Worm (Caenorhabditis elegans): ENCODE data around the gene Y48G9A.6.

The Y48G9A.6 gene

DNA sequence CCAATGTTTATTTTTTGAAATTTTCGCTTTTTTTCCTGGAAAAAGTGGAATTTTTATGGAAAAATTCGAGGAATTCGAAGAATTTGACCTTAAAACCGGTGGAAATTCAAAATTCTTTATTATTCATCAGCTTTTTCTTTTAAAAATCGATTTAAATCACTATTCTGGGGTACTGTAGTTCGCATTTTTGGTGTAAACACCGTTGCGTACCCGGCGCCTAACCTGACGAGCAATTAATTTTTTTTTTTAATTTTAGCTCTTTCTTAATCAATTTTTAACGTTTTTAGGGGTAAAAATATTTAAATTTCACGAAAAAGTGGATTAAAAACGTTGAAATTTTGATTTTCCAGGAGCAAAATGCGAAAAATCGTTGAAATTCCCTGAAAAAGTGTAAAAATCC is 16.3 kb downstream of the Y48G9A.6 start:
- no peak for TF ChIP-seq snpc-4 (tag; optimal IDR thresholded peaks at IDR 0.05)
- TF ChIP-seq nhr-77 (tag; optimal IDR thresholded peaks at IDR 0.05): no peak
- no peak for TF ChIP-seq nhr-25 (tag; optimal IDR thresholded peaks at IDR 0.05)
- TF ChIP-seq hmg-11 (tag; optimal IDR thresholded peaks at IDR 0.05): no peak
- no peak for TF ChIP-seq mml-1 (tag; optimal IDR thresholded peaks at IDR 0.05)
- TF ChIP-seq fkh-10 (GFP tag; optimal IDR thresholded peaks at IDR 0.05): no peak
- TF ChIP-seq eor-1 (tag; optimal IDR thresholded peaks at IDR 0.05): no peak
- TF ChIP-seq nhr-23 (tag; optimal IDR thresholded peaks at IDR 0.05): no peak
- TF ChIP-seq ztf-11 (tag; optimal IDR thresholded peaks at IDR 0.05): no peak
- TF ChIP-seq nhr-237 (tag; optimal IDR thresholded peaks at IDR 0.05): no peak
- no peak for TF ChIP-seq elt-2 (tag; optimal IDR thresholded peaks at IDR 0.05)
- TF ChIP-seq unc-62 (GFP tag; optimal IDR thresholded peaks at IDR 0.05): no peak
- TF ChIP-seq daf-12 (tag; optimal IDR thresholded peaks at IDR 0.05): no peak
- no peak for TF ChIP-seq nhr-67 (tag; optimal IDR thresholded peaks at IDR 0.05)

DNA sequence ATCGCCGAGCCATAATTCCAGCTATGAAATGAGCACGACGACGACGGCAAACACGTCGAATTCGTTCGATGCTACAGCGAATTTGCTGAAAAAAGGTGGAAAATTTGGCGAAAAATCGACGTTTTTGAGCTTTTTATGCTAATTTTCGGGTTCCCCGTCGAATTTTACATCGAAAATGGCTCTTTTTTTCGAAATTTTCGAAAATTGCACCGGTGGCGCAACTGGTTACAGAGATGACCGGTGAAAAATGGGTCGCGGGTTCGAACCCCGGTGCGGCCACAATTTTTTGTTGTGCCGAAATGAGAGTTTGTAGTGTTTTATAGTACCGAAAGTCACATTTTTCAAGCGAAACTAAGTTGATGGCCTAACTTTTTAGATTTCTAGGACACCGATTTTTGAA is 19.8 kb downstream of the Y48G9A.6 start:
- TF ChIP-seq ZK546.5 (tag; optimal IDR thresholded peaks at IDR 0.05) (no peak), nhr-25 (tag; optimal IDR thresholded peaks at IDR 0.05) (no peak), ceh-9 (tag; optimal IDR thresholded peaks at IDR 0.05) (no peak), nhr-12 (tag; optimal IDR thresholded peaks at IDR 0.05) (no peak), eor-1 (tag; optimal IDR thresholded peaks at IDR 0.05) (no peak), ceh-82 (tag; optimal IDR thresholded peaks at IDR 0.05) (no peak), ceh-16 (tag; optimal IDR thresholded peaks at IDR 0.05) (no peak), ama-1 (optimal IDR thresholded peaks at IDR 0.05) (no peak), R02D3.7 (tag; optimal IDR thresholded peaks at IDR 0.05) (no peak), fkh-2 (tag; optimal IDR thresholded peaks at IDR 0.05) (no peak), nhr-77 (tag; optimal IDR thresholded peaks at IDR 0.05) (no peak)

DNA sequence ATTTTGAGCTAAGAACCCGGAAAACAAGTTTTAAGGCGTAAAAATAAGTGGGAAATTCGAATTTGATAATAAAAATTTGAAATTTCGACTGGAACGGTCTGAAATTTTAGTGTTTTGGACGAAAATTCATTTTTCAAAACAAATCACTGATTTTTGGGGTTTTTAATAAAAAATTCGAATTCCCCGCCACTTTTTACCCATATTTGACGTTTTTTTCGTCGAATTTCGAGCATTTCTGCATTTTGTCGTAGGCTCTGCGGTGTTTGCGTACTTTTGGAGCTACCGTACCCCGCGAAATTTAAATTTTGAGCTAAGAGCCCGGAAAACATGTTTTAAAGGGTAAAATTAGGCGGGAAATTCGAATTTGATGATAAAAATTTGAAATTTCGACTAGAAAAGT is 32.9 kb downstream of the Y48G9A.6 start:
- TF ChIP-seq nhr-11 (tag; optimal IDR thresholded peaks at IDR 0.05): no peak
- no peak for TF ChIP-seq sea-2 (GFP tag; optimal IDR thresholded peaks at IDR 0.05)
- no peak for TF ChIP-seq ztf-4 (tag; optimal IDR thresholded peaks at IDR 0.05)
- TF ChIP-seq lin-15B (tag; optimal IDR thresholded peaks at IDR 0.05): no peak
- TF ChIP-seq jun-1 (tag; optimal IDR thresholded peaks at IDR 0.05): no peak
- TF ChIP-seq nhr-237 (tag; optimal IDR thresholded peaks at IDR 0.05): no peak
- no peak for TF ChIP-seq nhr-67 (tag; optimal IDR thresholded peaks at IDR 0.05)
- no peak for TF ChIP-seq egl-5 (tag; optimal IDR thresholded peaks at IDR 0.05)
- no peak for TF ChIP-seq nhr-25 (tag; optimal IDR thresholded peaks at IDR 0.05)
- no peak for TF ChIP-seq elt-1 (tag; optimal IDR thresholded peaks at IDR 0.05)
- TF ChIP-seq daf-12 (tag; optimal IDR thresholded peaks at IDR 0.05): no peak
- TF ChIP-seq fkh-10 (GFP tag; optimal IDR thresholded peaks at IDR 0.05): no peak
- TF ChIP-seq elt-2 (tag; optimal IDR thresholded peaks at IDR 0.05): no peak

DNA sequence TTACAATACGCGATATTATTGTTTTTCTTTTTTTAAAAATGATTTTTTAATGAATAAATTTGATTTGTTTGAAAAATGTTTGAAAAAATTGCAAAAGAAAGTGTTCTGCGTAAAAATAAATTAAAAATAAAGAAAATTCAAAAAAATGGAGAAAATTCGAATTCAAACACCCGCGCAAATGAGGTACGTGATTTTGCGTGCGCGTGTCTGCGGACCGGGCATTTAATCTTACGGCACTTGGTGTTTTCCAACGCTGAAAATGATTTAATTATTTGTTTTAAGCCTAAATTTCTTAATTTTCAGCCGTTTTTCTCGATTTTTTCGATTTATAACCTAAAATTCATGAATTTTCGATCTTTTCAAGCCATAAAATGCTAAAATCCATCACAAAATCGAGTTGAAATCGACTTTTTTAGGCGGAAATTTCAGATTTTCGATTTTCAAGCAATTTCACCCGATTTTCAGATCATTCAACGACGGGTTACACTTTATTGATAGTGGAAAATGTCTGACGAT is 33.9 kb downstream of the Y48G9A.6 start, which contains the start of gene gcn-1:
Gene gcn-1, plus strand, starts transcription at position 466 of the 516 bp plus-strand sequence.
- TF ChIP-seq egl-27 (tag; optimal IDR thresholded peaks at IDR 0.05) (no peak), ceh-28 (tag; optimal IDR thresholded peaks at IDR 0.05) (peak; percentile 53), egl-5 (tag; optimal IDR thresholded peaks at IDR 0.05) (peak; percentile 74), pha-4 (tag; optimal IDR thresholded peaks at IDR 0.05) (peak; percentile 71), ZK546.5 (tag; optimal IDR thresholded peaks at IDR 0.05) (no peak), hmg-11 (tag; optimal IDR thresholded peaks at IDR 0.05) (peak; percentile 20), nfya-1 (tag; optimal IDR thresholded peaks at IDR 0.05; ENCODE audit: insufficient read depth) (peak; percentile 78), tbx-2 (tag; optimal IDR thresholded peaks at IDR 0.05) (peak; percentile 73), lin-15B (tag; optimal IDR thresholded peaks at IDR 0.05) (peak; percentile 60), fkh-10 (GFP tag; optimal IDR thresholded peaks at IDR 0.05) (no peak), nhr-23 (tag; optimal IDR thresholded peaks at IDR 0.05) (peak; percentile 67), ceh-82 (tag; optimal IDR thresholded peaks at IDR 0.05) (peak; percentile 6), R02D3.7 (tag; optimal IDR thresholded peaks at IDR 0.05) (peak; percentile 41), nhr-77 (tag; optimal IDR thresholded peaks at IDR 0.05) (no peak)

DNA sequence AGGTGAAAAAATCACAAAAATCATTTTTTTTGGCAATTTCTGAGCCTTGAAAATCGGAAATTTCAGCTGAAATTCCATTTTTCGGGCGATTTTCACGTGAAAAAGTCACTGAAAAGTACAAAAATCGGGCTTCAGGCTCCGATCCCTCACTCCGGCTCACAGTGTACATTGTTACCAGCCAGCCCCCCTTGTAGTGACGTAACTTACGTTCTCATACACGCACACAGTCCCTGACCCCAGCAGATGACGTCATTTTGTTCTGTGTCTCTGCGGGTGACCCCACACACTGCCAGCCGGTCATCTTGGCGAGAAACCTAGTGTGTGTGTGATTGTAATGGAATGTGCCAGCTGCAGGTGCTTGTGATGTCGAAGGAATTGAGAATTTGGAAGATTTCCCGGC is 41.5 kb downstream of the Y48G9A.6 start:
- no peak for TF ChIP-seq sea-2 (GFP tag; optimal IDR thresholded peaks at IDR 0.05)
- no peak for TF ChIP-seq ama-1 (optimal IDR thresholded peaks at IDR 0.05)
- TF ChIP-seq mdl-1 (tag; optimal IDR thresholded peaks at IDR 0.05): no peak
- TF ChIP-seq lin-39 (tag; optimal IDR thresholded peaks at IDR 0.05): peak; percentile 6
- peak; percentile 41 for TF ChIP-seq pha-4 (tag; optimal IDR thresholded peaks at IDR 0.05)
- TF ChIP-seq zag-1 (tag; optimal IDR thresholded peaks at IDR 0.05): no peak

All from whole organism, L3 larva.